Worm (Caenorhabditis elegans) whole organism, late embryonic: ENCODE measurements around the gene ZK470.2.

Experiments
- C08G9.2 ChIP-seq: sonication (generic microtip); optimal IDR thresholded peaks from 2 replicates; lab custom pipeline; 2016; ENCODE audit warnings: mild to moderate bottlenecking, missing genetic modification characterization, moderate library complexity, missing compliant biosample characterization
- C38D4.7 ChIP-seq: fragments of 200-800 bp; sonication (Bioruptor generic); optimal IDR thresholded peaks from 2 replicates; lab custom pipeline; 2018; ENCODE audit warnings: mild to moderate bottlenecking, missing genetic modification characterization, moderate library complexity, missing compliant biosample characterization
- K02D7.2 ChIP-seq: sonication (generic microtip); optimal IDR thresholded peaks from 2 replicates; lab custom pipeline; 2017; ENCODE audit warnings: mild to moderate bottlenecking, missing genetic modification characterization, missing compliant biosample characterization
- ahr-1 ChIP-seq: sonication (generic microtip); optimal IDR thresholded peaks from 2 replicates; lab custom pipeline; 2016; ENCODE audit warnings: missing genetic modification characterization, missing compliant biosample characterization
- ama-1 ChIP-seq: fragments of 150-350 bp; optimal IDR thresholded peaks from 2 replicates; lab custom pipeline; 2014
- ceh-19 ChIP-seq: fragments of 200-800 bp; sonication (Bioruptor generic); optimal IDR thresholded peaks from 2 replicates; lab custom pipeline; 2018; ENCODE audit warnings: mild to moderate bottlenecking, missing genetic modification characterization, missing compliant biosample characterization
- ceh-2 ChIP-seq: sonication (generic microtip); optimal IDR thresholded peaks from 2 replicates; lab custom pipeline; 2016; ENCODE audit warnings: missing genotype, missing genetic modification characterization, missing compliant biosample characterization
- ceh-22 ChIP-seq: sonication (generic microtip); optimal IDR thresholded peaks from 2 replicates; lab custom pipeline; 2017; ENCODE audit warnings: missing biosample characterization, missing genetic modification characterization
- ceh-30 ChIP-seq: fragments of 150-350 bp; optimal IDR thresholded peaks from 2 replicates; lab custom pipeline; 2014; ENCODE audit warnings: missing biosample characterization, missing genetic modification characterization
- ceh-31 ChIP-seq: sonication (generic microtip); optimal IDR thresholded peaks from 2 replicates; lab custom pipeline; 2016; ENCODE audit warnings: missing genetic modification characterization, missing compliant biosample characterization
- ceh-45 ChIP-seq: fragments of 200-800 bp; sonication (Bioruptor generic); IDR thresholded peaks from 2 replicates; pipeline ENCODE4 v1.3.6; 2022; ENCODE audit warnings: missing genetic modification reagents, missing genetic modification characterization, missing compliant biosample characterization
- ceh-48 ChIP-seq: sonication (generic microtip); optimal IDR thresholded peaks from 2 replicates; lab custom pipeline; 2016; ENCODE audit warnings: missing genetic modification characterization, inconsistent platforms, missing compliant biosample characterization
- ceh-9 ChIP-seq: sonication (generic microtip); optimal IDR thresholded peaks from 2 replicates; lab custom pipeline; 2016; ENCODE audit warnings: mild to moderate bottlenecking, missing genetic modification characterization, inconsistent platforms, missing compliant biosample characterization
- che-1 ChIP-seq: sonication (generic microtip); optimal IDR thresholded peaks from 2 replicates; lab custom pipeline; 2016; ENCODE audit warnings: mild to moderate bottlenecking, missing genetic modification characterization, missing compliant biosample characterization
- dmd-4 ChIP-seq: sonication (generic microtip); optimal IDR thresholded peaks from 2 replicates; lab custom pipeline; 2016; ENCODE audit warnings: borderline replicate concordance, missing genetic modification characterization, missing compliant biosample characterization
- elt-2 ChIP-seq: sonication (generic microtip); optimal IDR thresholded peaks from 2 replicates; lab custom pipeline; 2016; ENCODE audit warnings: missing genetic modification reagents, missing genetic modification characterization, missing compliant biosample characterization
- ets-4 ChIP-seq: sonication (generic microtip); optimal IDR thresholded peaks from 2 replicates; lab custom pipeline; 2016; ENCODE audit warnings: missing genetic modification characterization, missing compliant biosample characterization
- fax-1 ChIP-seq: sonication (generic microtip); optimal IDR thresholded peaks from 2 replicates; lab custom pipeline; 2016; ENCODE audit warnings: missing genotype, missing genetic modification characterization, missing compliant biosample characterization
- fkh-10 ChIP-seq: fragments of 150-350 bp; optimal IDR thresholded peaks from 2 replicates; lab custom pipeline; 2014; ENCODE audit warnings: missing biosample characterization, missing genetic modification reagents, missing genetic modification characterization
- hlh-13 ChIP-seq: fragments of 200-800 bp; sonication (Bioruptor generic); optimal IDR thresholded peaks from 2 replicates; lab custom pipeline; 2018; ENCODE audit warnings: mild to moderate bottlenecking, missing genetic modification characterization, missing compliant biosample characterization
- hlh-15 ChIP-seq: sonication (generic microtip); optimal IDR thresholded peaks from 2 replicates; lab custom pipeline; 2016; ENCODE audit warnings: missing genetic modification characterization, missing compliant biosample characterization
- hlh-30 ChIP-seq: sonication (generic microtip); optimal IDR thresholded peaks from 2 replicates; lab custom pipeline; 2017; ENCODE audit warnings: antibody characterized with exemption, missing genetic modification characterization, missing compliant biosample characterization; ENCODE audit not compliant: insufficient read depth
- lim-6 ChIP-seq: sonication (generic microtip); optimal IDR thresholded peaks from 2 replicates; lab custom pipeline; 2016; ENCODE audit warnings: missing genetic modification characterization, missing compliant biosample characterization
- mec-3 ChIP-seq: sonication (generic microtip); optimal IDR thresholded peaks from 2 replicates; lab custom pipeline; 2016; ENCODE audit warnings: borderline replicate concordance, missing genetic modification characterization, missing compliant biosample characterization
- nfya-1 ChIP-seq: sonication (generic microtip); optimal IDR thresholded peaks from 2 replicates; lab custom pipeline; 2017; ENCODE audit warnings: missing genetic modification characterization, mild to moderate bottlenecking, missing compliant biosample characterization, antibody characterized with exemption, moderate library complexity
- nhr-11 ChIP-seq: fragments of 150-350 bp; optimal IDR thresholded peaks from 2 replicates; lab custom pipeline; 2014; ENCODE audit warnings: missing biosample characterization, missing genetic modification characterization
- nhr-232 ChIP-seq: sonication (generic microtip); optimal IDR thresholded peaks from 2 replicates; lab custom pipeline; 2016; ENCODE audit warnings: missing genetic modification characterization, missing compliant biosample characterization
- npax-4 ChIP-seq: sonication (generic microtip); optimal IDR thresholded peaks from 2 replicates; lab custom pipeline; 2016; ENCODE audit warnings: missing genetic modification characterization, missing compliant biosample characterization
- odd-2 ChIP-seq: sonication (generic microtip); optimal IDR thresholded peaks from 2 replicates; lab custom pipeline; 2017; ENCODE audit warnings: antibody characterized with exemption, mild to moderate bottlenecking, missing genetic modification characterization, missing compliant biosample characterization
- pax-1 ChIP-seq: fragments of 150-350 bp; optimal IDR thresholded peaks from 2 replicates; lab custom pipeline; 2014; ENCODE audit warnings: missing biosample characterization, missing genetic modification characterization
- rnt-1 ChIP-seq: sonication (generic microtip); optimal IDR thresholded peaks from 2 replicates; lab custom pipeline; 2016; ENCODE audit warnings: missing genetic modification characterization, missing compliant biosample characterization
- sox-4 ChIP-seq: sonication (generic microtip); optimal IDR thresholded peaks from 2 replicates; lab custom pipeline; 2017; ENCODE audit warnings: mild to moderate bottlenecking, missing genetic modification characterization, inconsistent platforms, missing compliant biosample characterization
- syd-9 ChIP-seq: sonication (generic microtip); optimal IDR thresholded peaks from 2 replicates; lab custom pipeline; 2016; ENCODE audit warnings: mild to moderate bottlenecking, missing genetic modification characterization, moderate library complexity, missing compliant biosample characterization
- tbx-2 ChIP-seq: sonication (generic microtip); optimal IDR thresholded peaks from 2 replicates; lab custom pipeline; 2016; ENCODE audit warnings: missing genetic modification characterization, missing compliant biosample characterization
- tbx-7 ChIP-seq: sonication (generic microtip); optimal IDR thresholded peaks from 2 replicates; lab custom pipeline; 2016; ENCODE audit warnings: missing genotype, missing genetic modification characterization, missing compliant biosample characterization
- unc-3 ChIP-seq, 2 experiments: fragments of 200-800 bp in 1 of 2; sonication (Bioruptor generic) in 1 of 2; sonication (generic microtip) in 1 of 2; conservative IDR thresholded peaks in 1 of 2; optimal IDR thresholded peaks in 1 of 2; 2 replicates each; pipeline versions ENCODE4 v1.3.6 to Lab custom; 2016 to 2022; ENCODE audit warnings: missing compliant biosample characterization in 2 of 2, missing genetic modification characterization in 2 of 2, missing genetic modification reagents in 1 of 2
- unc-42 ChIP-seq: sonication (generic microtip); optimal IDR thresholded peaks from 2 replicates; lab custom pipeline; 2016; ENCODE audit warnings: missing genotype, missing genetic modification characterization, missing compliant biosample characterization
- unc-55 ChIP-seq: sonication (generic microtip); optimal IDR thresholded peaks from 2 replicates; lab custom pipeline; 2017; ENCODE audit warnings: missing biosample characterization, missing genetic modification reagents, missing genetic modification characterization
- unc-86 ChIP-seq: sonication (generic microtip); optimal IDR thresholded peaks from 2 replicates; lab custom pipeline; 2016; ENCODE audit warnings: missing genetic modification characterization, missing compliant biosample characterization
- zip-5 ChIP-seq: sonication (generic microtip); optimal IDR thresholded peaks from 2 replicates; lab custom pipeline; 2016; ENCODE audit warnings: missing genetic modification characterization, missing compliant biosample characterization
- ztf-16 ChIP-seq: sonication (generic microtip); optimal IDR thresholded peaks from 2 replicates; lab custom pipeline; 2017; ENCODE audit warnings: missing genetic modification characterization, missing compliant biosample characterization

The ZK470.2 gene

ce11 chrX:4101213-4101612 is 33.7 kb upstream of the ZK470.2 start:
- TF ChIP-seq lim-6 (tag; lab: Kevin White, UChicago), result no peak
- no peak for TF ChIP-seq C08G9.2 (tag; lab: Kevin White, UChicago)
- no peak for TF ChIP-seq hlh-30 (tag; lab: Kevin White, UChicago)
- no peak for TF ChIP-seq unc-86 (tag; lab: Kevin White, UChicago)
- no peak for TF ChIP-seq npax-4 (tag; lab: Kevin White, UChicago)
- TF ChIP-seq ceh-19, result no peak
- TF ChIP-seq fax-1, result no peak
- TF ChIP-seq ztf-16, result no peak
- TF ChIP-seq sox-4, result no peak

- TF ChIP-seq tbx-7 (tag; lab: Kevin White, UChicago), result no peak
- TF ChIP-seq ceh-2 (tag; lab: Kevin White, UChicago), result no peak
- TF ChIP-seq dmd-4 (tag; lab: Kevin White, UChicago), result no peak
- no peak for TF ChIP-seq odd-2 (tag; lab: Kevin White, UChicago)
- TF ChIP-seq C38D4.7 (GFP tag; lab: Kevin White, UChicago), result no peak
- TF ChIP-seq ahr-1 (tag; lab: Kevin White, UChicago), result no peak
- TF ChIP-seq nhr-11 (tag; lab: Kevin White, UChicago), result no peak
- no peak for TF ChIP-seq ceh-45 (GFP tag; lab: Robert Waterston, UW)
- TF ChIP-seq syd-9 (tag; lab: Kevin White, UChicago), result no peak
- TF ChIP-seq unc-3 (GFP tag; conservative IDR thresholded peaks at IDR 0.05; lab: Robert Waterston, UW), result no peak
- no peak for TF ChIP-seq unc-3 (tag; optimal IDR thresholded peaks at IDR 0.05; lab: Kevin White, UChicago)
- TF ChIP-seq hlh-15 (tag; lab: Kevin White, UChicago), result no peak
- no peak for TF ChIP-seq unc-42 (tag; lab: Kevin White, UChicago)
- TF ChIP-seq tbx-2 (tag; lab: Kevin White, UChicago), result no peak
- TF ChIP-seq ets-4 (tag; lab: Kevin White, UChicago), result no peak
- TF ChIP-seq rnt-1 (tag; lab: Kevin White, UChicago), result no peak
Measured at ce11 chrX:4102075-4102598, 32.8 kb upstream of the ZK470.2 start, which contains the start of gene R02E4.3. R02E4.3 (minus strand) TSS chrX:4102125.

ce11 chrX:4103071-4103470 is 31.9 kb upstream of the ZK470.2 start:
- no peak for TF ChIP-seq sox-4
- TF ChIP-seq C38D4.7 (GFP tag; lab: Kevin White, UChicago), result no peak
- TF ChIP-seq nhr-232 (tag; lab: Kevin White, UChicago), result no peak
- TF ChIP-seq hlh-30 (tag; lab: Kevin White, UChicago), result no peak
- TF ChIP-seq pax-1 (tag; lab: Kevin White, UChicago), result no peak
- TF ChIP-seq odd-2 (tag; lab: Kevin White, UChicago), result no peak
- no peak for TF ChIP-seq ceh-31
- TF ChIP-seq dmd-4 (tag; lab: Kevin White, UChicago), result no peak
- no peak for TF ChIP-seq mec-3
- TF ChIP-seq ceh-48 (tag; lab: Kevin White, UChicago), result no peak
- no peak for TF ChIP-seq hlh-15 (tag; lab: Kevin White, UChicago)
- TF ChIP-seq ceh-30 (tag; lab: Kevin White, UChicago), result no peak
- no peak for TF ChIP-seq che-1 (tag; lab: Kevin White, UChicago)
- no peak for TF ChIP-seq K02D7.2 (tag; lab: Kevin White, UChicago)
- TF ChIP-seq tbx-7 (tag; lab: Kevin White, UChicago), result no peak
- no peak for TF ChIP-seq zip-5
- TF ChIP-seq hlh-13 (GFP tag; lab: Kevin White, UChicago), result no peak
- TF ChIP-seq ahr-1 (tag; lab: Kevin White, UChicago), result no peak
- TF ChIP-seq elt-2 (tag; lab: Kevin White, UChicago), result no peak

ce11 chrX:4104435-4104834 is 30.5 kb upstream of the ZK470.2 start, which contains the start of gene R02E4.1:
R02E4.1 (minus strand) TSS chrX:4104535.
- TF ChIP-seq fax-1 (no peak), che-1 (tag; lab: Kevin White, UChicago) (no peak), ceh-9 (tag; lab: Kevin White, UChicago) (no peak), nfya-1 (no peak), dmd-4 (tag; lab: Kevin White, UChicago) (no peak), ceh-22 (tag; lab: Kevin White, UChicago) (no peak), tbx-7 (tag; lab: Kevin White, UChicago) (no peak), fkh-10 (GFP tag; lab: Kevin White, UChicago) (no peak), unc-55 (GFP tag; lab: Kevin White, UChicago) (no peak), hlh-30 (tag; lab: Kevin White, UChicago) (no peak), ztf-16 (no peak), unc-42 (tag; lab: Kevin White, UChicago) (no peak), ama-1 (lab: Kevin White, UChicago) (no peak), zip-5 (no peak), unc-3 (GFP tag; conservative IDR thresholded peaks at IDR 0.05; lab: Robert Waterston, UW) (no peak), unc-3 (tag; optimal IDR thresholded peaks at IDR 0.05; lab: Kevin White, UChicago) (no peak)
